Worm (Caenorhabditis elegans): ENCODE data around the gene F26D2.14.

DNA sequence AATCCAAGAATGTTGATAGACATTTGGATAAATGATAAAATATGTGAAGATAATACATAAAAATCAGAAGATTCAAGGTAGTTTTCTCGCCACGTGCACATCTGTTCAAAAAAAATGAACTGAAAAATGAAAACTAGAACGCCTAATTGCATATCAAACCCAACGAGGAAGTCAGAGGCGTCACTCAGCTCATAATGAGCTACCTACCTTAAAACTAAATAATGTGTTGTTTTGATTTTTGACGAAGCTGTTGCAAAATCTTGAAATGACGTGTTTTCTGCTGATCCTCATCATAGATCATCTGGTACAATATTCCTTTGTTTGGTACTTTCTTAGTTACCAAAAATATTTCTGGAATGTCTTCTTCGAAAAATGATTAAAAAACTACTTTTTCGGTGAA, 35.3 kb downstream of the F26D2.14 start, which contains the start of gene srh-138:
- TF ChIP-seq W03F9.2 (tag; optimal IDR thresholded peaks at IDR 0.05), result no peak
- TF ChIP-seq him-1 (tag; optimal IDR thresholded peaks at IDR 0.05), result no peak
